Fruit fly (Drosophila melanogaster) whole organism: Measurements from ENCODE around the gene anox.

ENCODE experiments used
- CG8478 ChIP-seq: fragments of >200 bp; optimal IDR thresholded peaks from 2 replicates; lab custom pipeline; 2018; ENCODE audit warnings: inconsistent platforms
- Dll ChIP-seq: fragments of >200 bp; optimal IDR thresholded peaks from 2 replicates; lab custom pipeline; 2017
- pan ChIP-seq: fragments of >200 bp; optimal IDR thresholded peaks from 2 replicates; lab custom pipeline; 2017
- psq ChIP-seq: fragments of >200 bp; optimal IDR thresholded peaks from 2 replicates; lab custom pipeline; 2017
- usp ChIP-seq: fragments of >200 bp; optimal IDR thresholded peaks from 2 replicates; lab custom pipeline; 2017; ENCODE audit warnings: missing biosample characterization, missing genetic modification characterization, mixed read lengths

DNA sequence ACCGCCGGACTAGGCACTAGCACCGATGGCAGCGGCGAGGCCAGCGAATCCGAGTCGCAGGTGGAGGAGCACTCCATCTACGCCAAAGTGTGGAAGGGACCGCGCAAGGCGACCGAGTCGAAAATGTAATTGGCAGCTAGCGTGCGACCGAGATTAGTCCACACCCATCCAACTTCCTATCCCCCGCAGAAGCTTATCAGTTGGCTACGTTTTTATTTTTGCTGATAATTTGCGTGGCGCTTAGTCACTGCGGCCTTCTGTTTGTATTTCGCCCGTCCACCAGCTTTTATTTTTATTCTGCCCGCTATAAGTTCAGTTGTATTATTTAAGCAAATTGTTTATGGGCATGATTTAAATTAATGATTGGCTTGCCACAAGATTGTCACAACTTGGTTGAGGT lies 34.4 kb upstream of the anox start:
- TF ChIP-seq Dll (lab: Kevin White, UChicago) (no peak), pan (lab: Kevin White, UChicago) (no peak), psq (no peak), CG8478 (lab: Kevin White, UChicago) (no peak), usp (GFP tag; lab: Kevin White, UChicago) (no peak)
